Fruit fly (Drosophila melanogaster): ENCODE results near the gene CG3982.

- TF ChIP-seq CG6683 (GFP tag; optimal IDR thresholded peaks at IDR 0.05) (no peak), fu2 (GFP tag; optimal IDR thresholded peaks at IDR 0.05) (no peak), CG5953 (GFP tag; IDR thresholded peaks at IDR 0.05) (no peak), CG34224 (GFP tag; IDR thresholded peaks at IDR 0.05; ENCODE audit: partially characterized antibody) (no peak), Usf (GFP tag; optimal IDR thresholded peaks at IDR 0.05) (no peak), corto (GFP tag; optimal IDR thresholded peaks at IDR 0.05) (no peak), onecut (GFP tag; IDR thresholded peaks at IDR 0.05) (no peak), CoRest (tag; optimal IDR thresholded peaks at IDR 0.05) (no peak)
These were observed at the start of gene CG3982 for dm6 chr3L:9417288-9417687.

All from whole organism, embryonic.